Worm (Caenorhabditis elegans) whole organism, young adult: Measurements from ENCODE around the gene aex-3.
A peak's percentile ranks its signal among the peaks of the same experiment; 100 is the strongest.

ENCODE experiments used
- B0019.2 ChIP-seq: fragments of 200-800 bp; sonication (Bioruptor generic); conservative IDR thresholded peaks from 2 replicates; pipeline ENCODE4 v1.3.6; 2022; ENCODE audit warnings: missing genetic modification reagents, missing genetic modification characterization, missing compliant biosample characterization
- B0261.1 ChIP-seq: sonication (generic microtip); optimal IDR thresholded peaks from 2 replicates; lab custom pipeline; 2016; ENCODE audit warnings: mild to moderate bottlenecking, missing genetic modification characterization, moderate library complexity, missing compliant biosample characterization
- D2030.7 ChIP-seq: fragments of 200-800 bp; sonication (Bioruptor generic); IDR thresholded peaks from 2 replicates; pipeline ENCODE4 v1.3.6; 2022; ENCODE audit warnings: missing genetic modification reagents, missing genetic modification characterization, missing compliant biosample characterization
- F10E7.11 ChIP-seq: sonication (generic microtip); optimal IDR thresholded peaks from 2 replicates; lab custom pipeline; 2017; ENCODE audit warnings: mild to moderate bottlenecking, missing genetic modification characterization, moderate library complexity, missing compliant biosample characterization
- F22D6.2 ChIP-seq: sonication (generic microtip); optimal IDR thresholded peaks from 2 replicates; lab custom pipeline; 2016; ENCODE audit warnings: mild to moderate bottlenecking, missing genetic modification characterization, missing compliant biosample characterization
- F37B4.10 ChIP-seq: fragments of 200-800 bp; sonication (Bioruptor generic); IDR thresholded peaks from 2 replicates; pipeline ENCODE4 v1.3.6; 2022; ENCODE audit warnings: missing genetic modification characterization, missing compliant biosample characterization
- F39B2.1 ChIP-seq: fragments of 200-800 bp; sonication (Bioruptor generic); IDR thresholded peaks from 2 replicates; pipeline ENCODE4 v1.3.6; 2022; ENCODE audit warnings: missing genetic modification reagents, missing genetic modification characterization, missing compliant biosample characterization
- F55B11.4 ChIP-seq: sonication (generic microtip); optimal IDR thresholded peaks from 2 replicates; lab custom pipeline; 2016; ENCODE audit warnings: missing compliant biosample characterization, missing genetic modification characterization, borderline replicate concordance; ENCODE audit not compliant: insufficient read depth
- T07F8.4 ChIP-seq: sonication (generic microtip); optimal IDR thresholded peaks from 2 replicates; lab custom pipeline; 2016; ENCODE audit warnings: mild to moderate bottlenecking, missing genetic modification characterization, moderate library complexity, missing compliant biosample characterization
- Y56A3A.18 ChIP-seq: fragments of 200-800 bp; sonication (Bioruptor generic); IDR thresholded peaks from 2 replicates; pipeline ENCODE4 v1.3.6; 2022; ENCODE audit warnings: missing genetic modification reagents, missing genetic modification characterization, missing compliant biosample characterization
- Y67H2A.10 ChIP-seq: fragments of 200-800 bp; sonication (Bioruptor generic); conservative IDR thresholded peaks from 2 replicates; pipeline ENCODE4 v1.3.6; 2022; ENCODE audit warnings: missing genetic modification reagents, missing genetic modification characterization, missing compliant biosample characterization
- Y79H2A.3 ChIP-seq: fragments of 200-800 bp; sonication (Bioruptor generic); conservative IDR thresholded peaks from 2 replicates; pipeline ENCODE4 v1.3.6; 2022; ENCODE audit warnings: missing genetic modification reagents, missing genetic modification characterization, missing compliant biosample characterization
- aptf-2 ChIP-seq: fragments of 200-800 bp; sonication (Bioruptor generic); conservative IDR thresholded peaks from 2 replicates; pipeline ENCODE4 v1.3.6; 2022; ENCODE audit warnings: missing genetic modification reagents, missing genetic modification characterization, missing compliant biosample characterization
- atf-7 ChIP-seq: sonication (generic microtip); optimal IDR thresholded peaks from 2 replicates; lab custom pipeline; 2017; ENCODE audit warnings: mild to moderate bottlenecking, missing genetic modification characterization, missing compliant biosample characterization
- athp-1 ChIP-seq: sonication (generic microtip); optimal IDR thresholded peaks from 2 replicates; lab custom pipeline; 2017; ENCODE audit warnings: mild to moderate bottlenecking, missing genetic modification characterization, missing compliant biosample characterization
- bed-2 ChIP-seq: fragments of 200-800 bp; sonication (Bioruptor generic); IDR thresholded peaks from 2 replicates; pipeline ENCODE4 v1.3.6; 2022; ENCODE audit warnings: missing genetic modification reagents, missing genetic modification characterization, missing compliant biosample characterization
- cebp-1 ChIP-seq, 2 experiments: fragments of 200-800 bp in 1 of 2; sonication (Bioruptor generic) in 1 of 2; sonication (generic microtip) in 1 of 2; IDR thresholded peaks in 1 of 2; optimal IDR thresholded peaks in 1 of 2; 2 replicates each; pipeline versions ENCODE4 v1.3.6 to Lab custom; 2017 to 2022; ENCODE audit warnings: missing compliant biosample characterization in 2 of 2, missing genetic modification characterization in 2 of 2, mild to moderate bottlenecking in 1 of 2, missing genetic modification reagents in 1 of 2, moderate library complexity in 1 of 2
- ceh-40 ChIP-seq: fragments of 200-800 bp; sonication (Bioruptor generic); IDR thresholded peaks from 2 replicates; pipeline ENCODE4 v1.3.6; 2022; ENCODE audit warnings: missing genetic modification characterization, missing compliant biosample characterization
- ceh-91 ChIP-seq: fragments of 200-800 bp; sonication (Bioruptor generic); IDR thresholded peaks from 2 replicates; pipeline ENCODE4 v1.3.6; 2022; ENCODE audit warnings: missing genetic modification reagents, missing genetic modification characterization, missing compliant biosample characterization
- chd-7 ChIP-seq: sonication (generic microtip); optimal IDR thresholded peaks from 2 replicates; lab custom pipeline; 2016; ENCODE audit warnings: mild to moderate bottlenecking, missing genetic modification characterization, moderate library complexity, missing compliant biosample characterization
- egl-18 ChIP-seq: fragments of 200-800 bp; sonication (Bioruptor generic); IDR thresholded peaks from 2 replicates; pipeline ENCODE4 v1.3.6; 2022; ENCODE audit warnings: missing genetic modification reagents, missing genetic modification characterization, missing compliant biosample characterization
- egl-44 ChIP-seq: fragments of 200-800 bp; sonication (Bioruptor generic); IDR thresholded peaks from 2 replicates; pipeline ENCODE4 v1.3.6; 2022; ENCODE audit warnings: missing genetic modification reagents, missing genetic modification characterization, missing compliant biosample characterization
- ets-4 ChIP-seq: fragments of 200-800 bp; sonication (Bioruptor generic); optimal IDR thresholded peaks from 2 replicates; lab custom pipeline; 2018; ENCODE audit warnings: mild to moderate bottlenecking, missing genetic modification characterization, missing compliant biosample characterization
- gei-17 ChIP-seq: fragments of 200-800 bp; sonication (Bioruptor generic); optimal IDR thresholded peaks from 2 replicates; lab custom pipeline; 2018; ENCODE audit warnings: mild to moderate bottlenecking, missing genetic modification characterization, missing compliant biosample characterization
- him-1 ChIP-seq: sonication (generic microtip); optimal IDR thresholded peaks from 2 replicates; lab custom pipeline; 2016; ENCODE audit warnings: missing genotype, missing genetic modification reagents, missing genetic modification characterization, missing compliant biosample characterization
- lin-26 ChIP-seq: fragments of 200-800 bp; sonication (Bioruptor generic); IDR thresholded peaks from 2 replicates; pipeline ENCODE4 v1.3.6; 2022; ENCODE audit warnings: missing genetic modification reagents, missing genetic modification characterization, missing compliant biosample characterization
- lin-40 ChIP-seq: sonication (generic microtip); optimal IDR thresholded peaks from 2 replicates; lab custom pipeline; 2016; ENCODE audit warnings: missing genetic modification characterization, mild to moderate bottlenecking, missing compliant biosample characterization, missing genotype, missing genetic modification reagents
- madf-10 ChIP-seq: sonication (generic microtip); optimal IDR thresholded peaks from 2 replicates; lab custom pipeline; 2016; ENCODE audit warnings: mild to moderate bottlenecking, missing genetic modification characterization, missing compliant biosample characterization
- madf-3 ChIP-seq: fragments of 200-800 bp; sonication (Bioruptor generic); IDR thresholded peaks from 2 replicates; pipeline ENCODE4 v1.3.6; 2022; ENCODE audit warnings: missing genetic modification reagents, missing genetic modification characterization, missing compliant biosample characterization
- madf-6 ChIP-seq: fragments of 200-800 bp; sonication (Bioruptor generic); IDR thresholded peaks from 2 replicates; pipeline ENCODE4 v1.3.6; 2022; ENCODE audit warnings: missing genetic modification reagents, missing genetic modification characterization, missing compliant biosample characterization
- mel-28 ChIP-seq: sonication (generic microtip); optimal IDR thresholded peaks from 2 replicates; lab custom pipeline; 2016; ENCODE audit warnings: borderline replicate concordance, mild to moderate bottlenecking, missing genetic modification characterization, missing compliant biosample characterization
- mxl-1 ChIP-seq: sonication (generic microtip); optimal IDR thresholded peaks from 2 replicates; lab custom pipeline; 2016; ENCODE audit warnings: missing genetic modification characterization, missing compliant biosample characterization
- nfya-1 ChIP-seq: sonication (generic microtip); optimal IDR thresholded peaks from 2 replicates; lab custom pipeline; 2017; ENCODE audit warnings: antibody characterized with exemption, missing compliant biosample characterization, missing genetic modification characterization, borderline replicate concordance; ENCODE audit not compliant: insufficient read depth
- nhr-80 ChIP-seq: sonication (generic microtip); optimal IDR thresholded peaks from 2 replicates; lab custom pipeline; 2016; ENCODE audit warnings: missing genetic modification characterization, missing compliant biosample characterization
- nhr-90 ChIP-seq: sonication (generic microtip); optimal IDR thresholded peaks from 2 replicates; lab custom pipeline; 2016; ENCODE audit warnings: missing genotype, mild to moderate bottlenecking, missing genetic modification characterization, missing compliant biosample characterization
- pbrm-1 ChIP-seq: fragments of 200-800 bp; sonication (Bioruptor generic); IDR thresholded peaks from 2 replicates; pipeline ENCODE4 v1.3.6; 2022; ENCODE audit warnings: missing genetic modification reagents, missing genetic modification characterization, missing compliant biosample characterization
- pha-4 ChIP-seq: fragments of 150-350 bp; sonication (generic microtip); optimal IDR thresholded peaks from 2 replicates; lab custom pipeline; 2014; ENCODE audit warnings: missing biosample characterization, missing genetic modification reagents, missing genetic modification characterization
- rec-8 ChIP-seq, 2 experiments: sonication (generic microtip); optimal IDR thresholded peaks; 2 replicates each; lab custom pipeline; 2016; ENCODE audit warnings: mild to moderate bottlenecking in 2 of 2, missing genetic modification characterization in 2 of 2, missing genetic modification reagents in 2 of 2, missing genotype in 2 of 2, missing biosample characterization in 1 of 2, missing compliant biosample characterization in 1 of 2, moderate library complexity in 1 of 2
- sdz-38 ChIP-seq: sonication (generic microtip); optimal IDR thresholded peaks from 2 replicates; lab custom pipeline; 2016; ENCODE audit warnings: missing genotype, missing genetic modification characterization, missing compliant biosample characterization
- somi-1 ChIP-seq: fragments of 200-800 bp; sonication (Bioruptor generic); optimal IDR thresholded peaks from 2 replicates; lab custom pipeline; 2018; ENCODE audit warnings: mild to moderate bottlenecking, missing genetic modification characterization, missing compliant biosample characterization
- sptf-2 ChIP-seq: fragments of 200-800 bp; sonication (Bioruptor generic); optimal IDR thresholded peaks from 2 replicates; lab custom pipeline; 2018; ENCODE audit warnings: mild to moderate bottlenecking, missing genetic modification characterization, missing compliant biosample characterization
- tbp1 ChIP-seq: fragments of 200-800 bp; sonication (Bioruptor generic); optimal IDR thresholded peaks from 2 replicates; lab custom pipeline; 2018; ENCODE audit warnings: mild to moderate bottlenecking, missing genetic modification characterization, missing compliant biosample characterization
- xnd-1 ChIP-seq: sonication (generic microtip); optimal IDR thresholded peaks from 2 replicates; lab custom pipeline; 2016; ENCODE audit warnings: missing genotype, missing genetic modification reagents, missing genetic modification characterization, missing compliant biosample characterization
- ztf-18 ChIP-seq: sonication (generic microtip); optimal IDR thresholded peaks from 2 replicates; lab custom pipeline; 2016; ENCODE audit warnings: missing genotype, mild to moderate bottlenecking, missing genetic modification characterization, missing compliant biosample characterization
- ztf-25 ChIP-seq: fragments of 200-800 bp; sonication (Bioruptor generic); IDR thresholded peaks from 2 replicates; pipeline ENCODE4 v1.3.6; 2022; ENCODE audit warnings: missing genetic modification reagents, missing genetic modification characterization, missing compliant biosample characterization
- ztf-28 ChIP-seq: fragments of 200-800 bp; sonication (Bioruptor generic); IDR thresholded peaks from 2 replicates; pipeline ENCODE4 v1.3.6; 2022; ENCODE audit warnings: missing genetic modification reagents, missing genetic modification characterization, missing compliant biosample characterization
- ztf-3 ChIP-seq: fragments of 200-800 bp; sonication (Bioruptor generic); optimal IDR thresholded peaks from 2 replicates; lab custom pipeline; 2018; ENCODE audit warnings: mild to moderate bottlenecking, missing genetic modification characterization, missing compliant biosample characterization

aex-3 gene

ce11 chrX:768061-768646 lies 8.6 kb upstream of the aex-3 start, which contains the start of the genes trap-2 and ile-2:
TSS of gene trap-2 (minus strand) at chrX:768069.
TSS of gene ile-2 (plus strand) at chrX:768596.
- TF ChIP-seq B0261.1 = no peak
- TF ChIP-seq somi-1 = no peak
- no peak for TF ChIP-seq ztf-25 (GFP tag; lab: Robert Waterston, UW)
- 0 out of 2 replicates have a peak, but pooled peaks have one; percentile 34 for TF ChIP-seq madf-3 (GFP tag; lab: Robert Waterston, UW)
- TF ChIP-seq nhr-90 (tag; lab: Kevin White, UChicago) = peak; percentile 95
- TF ChIP-seq pha-4 = no peak
- TF ChIP-seq egl-44 (GFP tag; lab: Robert Waterston, UW) = 0 out of 2 replicates have a peak, but pooled peaks have one; percentile 46
- no peak for TF ChIP-seq D2030.7
- TF ChIP-seq lin-26 = 0 out of 2 replicates have a peak, but pooled peaks have one; percentile 21
- peak; percentile 66 for TF ChIP-seq tbp1 (GFP tag; lab: Kevin White, UChicago)
- peak; percentile 56 for TF ChIP-seq chd-7 (tag; lab: Kevin White, UChicago)
- peak; percentile 79 for TF ChIP-seq ztf-18
- peak; percentile 72 for TF ChIP-seq atf-7 (tag; lab: Kevin White, UChicago)
- no peak for TF ChIP-seq F55B11.4 (tag; lab: Kevin White, UChicago)
- peak; percentile 8 for TF ChIP-seq athp-1
- no peak for TF ChIP-seq rec-8 (tag; optimal IDR thresholded peaks at IDR 0.05; lab: Kevin White, UChicago)
- TF ChIP-seq Y79H2A.3 (GFP tag; lab: Robert Waterston, UW) = no peak
- TF ChIP-seq aptf-2 (GFP tag; lab: Robert Waterston, UW) = no peak
- no peak for TF ChIP-seq xnd-1
- no peak for TF ChIP-seq madf-6 (GFP tag; lab: Robert Waterston, UW)
- peak; percentile 42 for TF ChIP-seq F22D6.2 (tag; lab: Kevin White, UChicago)
- no peak for TF ChIP-seq ztf-3 (GFP tag; lab: Kevin White, UChicago)
- 0 out of 2 replicates have a peak, but pooled peaks have one; percentile 81 for TF ChIP-seq F37B4.10 (GFP tag; lab: Robert Waterston, UW)
- TF ChIP-seq ztf-28 (GFP tag; lab: Robert Waterston, UW) = 0 out of 2 replicates have a peak, but pooled peaks have one; percentile 16
- TF ChIP-seq ceh-91 = no peak
- TF ChIP-seq T07F8.4 (tag; lab: Kevin White, UChicago) = no peak
- TF ChIP-seq sdz-38 (tag; lab: Kevin White, UChicago) = no peak
- TF ChIP-seq nhr-80 (tag; lab: Kevin White, UChicago) = peak; percentile 100
- TF ChIP-seq F39B2.1 (GFP tag; lab: Robert Waterston, UW) = no peak
- no peak for TF ChIP-seq Y67H2A.10
- TF ChIP-seq egl-18 = no peak
- no peak for TF ChIP-seq B0019.2 (GFP tag; lab: Robert Waterston, UW)
- peak; percentile 96 for TF ChIP-seq ets-4
- no peak for TF ChIP-seq ceh-40
- TF ChIP-seq him-1 (tag; lab: Kevin White, UChicago) = no peak
- peak; percentile 79 for TF ChIP-seq madf-10 (tag; lab: Kevin White, UChicago)
- TF ChIP-seq sptf-2 (GFP tag; lab: Kevin White, UChicago) = peak; percentile 71
- peak; percentile 64 for TF ChIP-seq cebp-1 (GFP tag; IDR thresholded peaks at IDR 0.05; lab: Robert Waterston, UW)
- peak; percentile 89 for TF ChIP-seq cebp-1 (tag; optimal IDR thresholded peaks at IDR 0.05; lab: Kevin White, UChicago)
- TF ChIP-seq mxl-1 = no peak
- TF ChIP-seq mel-28 (tag; lab: Kevin White, UChicago) = no peak
- no peak for TF ChIP-seq F10E7.11 (tag; lab: Kevin White, UChicago)
- TF ChIP-seq Y56A3A.18 = peak; percentile 83; the same call in 1 of the 2 replicates
- TF ChIP-seq pbrm-1 (GFP tag; lab: Robert Waterston, UW) = peak; percentile 76; the same call in 1 of the 2 replicates
- no peak for TF ChIP-seq nfya-1 (tag; lab: Kevin White, UChicago)
- no peak for TF ChIP-seq bed-2 (GFP tag; lab: Robert Waterston, UW)
- peak; percentile 68 for TF ChIP-seq gei-17
- peak; percentile 88 for TF ChIP-seq lin-40 (tag; lab: Kevin White, UChicago)
